Worm (Caenorhabditis elegans): ENCODE measurements around the gene R02F11.2.

DNA sequence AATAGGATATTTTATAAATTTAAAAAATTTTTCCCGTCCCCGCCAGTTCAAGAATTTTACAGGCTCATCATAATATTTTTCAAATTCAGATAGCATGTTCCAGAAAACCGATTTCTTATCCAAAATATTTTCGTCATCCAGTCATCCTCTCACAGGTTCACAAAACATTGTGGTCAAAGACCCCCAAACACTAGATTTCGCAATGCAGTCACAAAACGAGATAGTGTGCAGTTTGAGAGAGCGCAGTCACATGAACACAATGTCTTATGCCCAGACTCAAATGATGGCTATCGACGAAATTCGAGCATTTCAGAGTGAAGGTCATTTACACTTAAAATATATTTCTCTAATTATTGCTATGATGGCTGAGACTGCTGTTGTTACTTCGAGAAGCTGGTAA is 50.2 kb downstream of the R02F11.2 start, which contains the start of gene abhd-5.2:
- TF ChIP-seq nhr-12 (tag; optimal IDR thresholded peaks at IDR 0.05) (no peak), ztf-11 (tag; optimal IDR thresholded peaks at IDR 0.05) (no peak), nhr-76 (tag; optimal IDR thresholded peaks at IDR 0.05) (no peak), snpc-4 (tag; optimal IDR thresholded peaks at IDR 0.05) (no peak), nhr-237 (tag; optimal IDR thresholded peaks at IDR 0.05) (no peak)
